Worm (Caenorhabditis elegans) whole organism, young adult: Measurements from ENCODE around the gene adbp-1.

Experiments
- B0035.1 ChIP-seq: sonication (generic microtip); optimal IDR thresholded peaks from 2 replicates; lab custom pipeline; 2016; ENCODE audit warnings: missing genetic modification characterization, mild to moderate bottlenecking, missing compliant biosample characterization, missing genotype, missing genetic modification reagents
- F10E7.11 ChIP-seq: sonication (generic microtip); optimal IDR thresholded peaks from 2 replicates; lab custom pipeline; 2017; ENCODE audit warnings: mild to moderate bottlenecking, missing genetic modification characterization, moderate library complexity, missing compliant biosample characterization
- F22D6.2 ChIP-seq: sonication (generic microtip); optimal IDR thresholded peaks from 2 replicates; lab custom pipeline; 2016; ENCODE audit warnings: mild to moderate bottlenecking, missing genetic modification characterization, missing compliant biosample characterization
- F37B4.10 ChIP-seq: fragments of 200-800 bp; sonication (Bioruptor generic); IDR thresholded peaks from 2 replicates; pipeline ENCODE4 v1.3.6; 2022; ENCODE audit warnings: missing genetic modification characterization, missing compliant biosample characterization
- F39B2.1 ChIP-seq: fragments of 200-800 bp; sonication (Bioruptor generic); IDR thresholded peaks from 2 replicates; pipeline ENCODE4 v1.3.6; 2022; ENCODE audit warnings: missing genetic modification reagents, missing genetic modification characterization, missing compliant biosample characterization
- F49E8.2 ChIP-seq: sonication (generic microtip); optimal IDR thresholded peaks from 3 replicates; lab custom pipeline; 2017; ENCODE audit warnings: missing genetic modification characterization, mild to moderate bottlenecking, missing compliant biosample characterization, antibody characterized with exemption, moderate library complexity; ENCODE audit not compliant: insufficient read depth
- F52B5.7 ChIP-seq: sonication (generic microtip); optimal IDR thresholded peaks from 2 replicates; lab custom pipeline; 2016; ENCODE audit warnings: mild to moderate bottlenecking, missing genetic modification characterization, missing compliant biosample characterization
- F55B11.4 ChIP-seq: sonication (generic microtip); optimal IDR thresholded peaks from 2 replicates; lab custom pipeline; 2016; ENCODE audit warnings: missing compliant biosample characterization, missing genetic modification characterization, borderline replicate concordance; ENCODE audit not compliant: insufficient read depth
- F57C9.4 ChIP-seq: sonication (generic microtip); optimal IDR thresholded peaks from 2 replicates; lab custom pipeline; 2017; ENCODE audit warnings: mild to moderate bottlenecking, missing genetic modification characterization, missing compliant biosample characterization
- T26A5.8 ChIP-seq: sonication (generic microtip); optimal IDR thresholded peaks from 2 replicates; lab custom pipeline; 2016; ENCODE audit warnings: missing genetic modification characterization, missing compliant biosample characterization
- Y67H2A.10 ChIP-seq: fragments of 200-800 bp; sonication (Bioruptor generic); conservative IDR thresholded peaks from 2 replicates; pipeline ENCODE4 v1.3.6; 2022; ENCODE audit warnings: missing genetic modification reagents, missing genetic modification characterization, missing compliant biosample characterization
- Y79H2A.3 ChIP-seq: fragments of 200-800 bp; sonication (Bioruptor generic); conservative IDR thresholded peaks from 2 replicates; pipeline ENCODE4 v1.3.6; 2022; ENCODE audit warnings: missing genetic modification reagents, missing genetic modification characterization, missing compliant biosample characterization
- Y95B8A.8 ChIP-seq: fragments of 200-800 bp; sonication (Bioruptor generic); IDR thresholded peaks from 2 replicates; pipeline ENCODE4 v1.3.6; 2022; ENCODE audit warnings: missing genetic modification reagents, missing genetic modification characterization, missing compliant biosample characterization
- atf-7 ChIP-seq: sonication (generic microtip); optimal IDR thresholded peaks from 2 replicates; lab custom pipeline; 2017; ENCODE audit warnings: mild to moderate bottlenecking, missing genetic modification characterization, missing compliant biosample characterization
- ccch-3 ChIP-seq: fragments of 200-800 bp; sonication (Bioruptor generic); optimal IDR thresholded peaks from 2 replicates; lab custom pipeline; 2018; ENCODE audit warnings: mild to moderate bottlenecking, missing genetic modification characterization, missing compliant biosample characterization
- cebp-1 ChIP-seq, 2 experiments: fragments of 200-800 bp in 1 of 2; sonication (Bioruptor generic) in 1 of 2; sonication (generic microtip) in 1 of 2; IDR thresholded peaks in 1 of 2; optimal IDR thresholded peaks in 1 of 2; 2 replicates each; pipeline versions ENCODE4 v1.3.6 to Lab custom; 2017 to 2022; ENCODE audit warnings: missing compliant biosample characterization in 2 of 2, missing genetic modification characterization in 2 of 2, mild to moderate bottlenecking in 1 of 2, missing genetic modification reagents in 1 of 2, moderate library complexity in 1 of 2
- ceh-58 ChIP-seq: fragments of 200-800 bp; sonication (Bioruptor generic); IDR thresholded peaks from 2 replicates; pipeline ENCODE4 v1.3.6; 2022; ENCODE audit warnings: missing genetic modification characterization, missing compliant biosample characterization
- ceh-79 ChIP-seq: sonication (generic microtip); optimal IDR thresholded peaks from 2 replicates; lab custom pipeline; 2017; ENCODE audit warnings: mild to moderate bottlenecking, missing genetic modification characterization, missing compliant biosample characterization
- ceh-91 ChIP-seq: fragments of 200-800 bp; sonication (Bioruptor generic); IDR thresholded peaks from 2 replicates; pipeline ENCODE4 v1.3.6; 2022; ENCODE audit warnings: missing genetic modification reagents, missing genetic modification characterization, missing compliant biosample characterization
- chd-7 ChIP-seq: sonication (generic microtip); optimal IDR thresholded peaks from 2 replicates; lab custom pipeline; 2016; ENCODE audit warnings: mild to moderate bottlenecking, missing genetic modification characterization, moderate library complexity, missing compliant biosample characterization
- die-1 ChIP-seq: sonication (generic microtip); optimal IDR thresholded peaks from 2 replicates; lab custom pipeline; 2016; ENCODE audit warnings: missing genotype, mild to moderate bottlenecking, missing genetic modification characterization, missing compliant biosample characterization
- dpff-1 ChIP-seq: sonication (generic microtip); optimal IDR thresholded peaks from 2 replicates; lab custom pipeline; 2017; ENCODE audit warnings: mild to moderate bottlenecking, missing genetic modification characterization, missing compliant biosample characterization
- egl-44 ChIP-seq: fragments of 200-800 bp; sonication (Bioruptor generic); IDR thresholded peaks from 2 replicates; pipeline ENCODE4 v1.3.6; 2022; ENCODE audit warnings: missing genetic modification reagents, missing genetic modification characterization, missing compliant biosample characterization
- egrh-3 ChIP-seq: fragments of 200-800 bp; sonication (Bioruptor generic); IDR thresholded peaks from 2 replicates; pipeline ENCODE4 v1.3.6; 2022; ENCODE audit warnings: missing genetic modification reagents, missing genetic modification characterization, missing compliant biosample characterization
- ekl-4 ChIP-seq: fragments of 200-800 bp; sonication (Bioruptor generic); IDR thresholded peaks from 2 replicates; pipeline ENCODE4 v1.3.6; 2022; ENCODE audit warnings: missing genetic modification reagents, missing genetic modification characterization, missing compliant biosample characterization
- gei-17 ChIP-seq: fragments of 200-800 bp; sonication (Bioruptor generic); optimal IDR thresholded peaks from 2 replicates; lab custom pipeline; 2018; ENCODE audit warnings: mild to moderate bottlenecking, missing genetic modification characterization, missing compliant biosample characterization
- hlh-12 ChIP-seq: sonication (generic microtip); optimal IDR thresholded peaks from 2 replicates; lab custom pipeline; 2016; ENCODE audit warnings: missing genetic modification characterization, missing compliant biosample characterization
- hmg-20 ChIP-seq: fragments of 200-800 bp; sonication (Bioruptor generic); IDR thresholded peaks from 2 replicates; pipeline ENCODE4 v1.3.6; 2022; ENCODE audit warnings: missing genetic modification reagents, missing genetic modification characterization, missing compliant biosample characterization
- lag-1 ChIP-seq: fragments of 200-800 bp; sonication (Bioruptor generic); IDR thresholded peaks from 2 replicates; pipeline ENCODE4 v1.3.6; 2022; ENCODE audit warnings: missing genetic modification reagents, missing genetic modification characterization, missing compliant biosample characterization
- let-526 ChIP-seq: fragments of 200-800 bp; sonication (Bioruptor generic); IDR thresholded peaks from 2 replicates; pipeline ENCODE4 v1.3.6; 2022; ENCODE audit warnings: missing genetic modification reagents, missing genetic modification characterization, missing compliant biosample characterization
- madf-6 ChIP-seq: fragments of 200-800 bp; sonication (Bioruptor generic); IDR thresholded peaks from 2 replicates; pipeline ENCODE4 v1.3.6; 2022; ENCODE audit warnings: missing genetic modification reagents, missing genetic modification characterization, missing compliant biosample characterization
- madf-8 ChIP-seq: fragments of 200-800 bp; sonication (Bioruptor generic); conservative IDR thresholded peaks from 2 replicates; pipeline ENCODE4 v1.3.6; 2022; ENCODE audit warnings: missing genetic modification reagents, missing genetic modification characterization, missing compliant biosample characterization
- mes-4 ChIP-seq: sonication (generic microtip); optimal IDR thresholded peaks from 2 replicates; lab custom pipeline; 2016; ENCODE audit warnings: missing genotype, missing genetic modification characterization, missing compliant biosample characterization
- nfya-2 ChIP-seq: fragments of 200-800 bp; sonication (Bioruptor generic); IDR thresholded peaks from 2 replicates; pipeline ENCODE4 v1.3.6; 2022; ENCODE audit warnings: missing genetic modification reagents, missing genetic modification characterization, missing compliant biosample characterization
- nhr-80 ChIP-seq: sonication (generic microtip); optimal IDR thresholded peaks from 2 replicates; lab custom pipeline; 2016; ENCODE audit warnings: missing genetic modification characterization, missing compliant biosample characterization
- pbrm-1 ChIP-seq: fragments of 200-800 bp; sonication (Bioruptor generic); IDR thresholded peaks from 2 replicates; pipeline ENCODE4 v1.3.6; 2022; ENCODE audit warnings: missing genetic modification reagents, missing genetic modification characterization, missing compliant biosample characterization
- rcor-1 ChIP-seq: fragments of 200-800 bp; sonication (Bioruptor generic); IDR thresholded peaks from 2 replicates; pipeline ENCODE4 v1.3.6; 2022; ENCODE audit warnings: missing genetic modification reagents, missing genetic modification characterization, missing compliant biosample characterization
- repo-1 ChIP-seq: sonication (generic microtip); optimal IDR thresholded peaks from 2 replicates; lab custom pipeline; 2017; ENCODE audit warnings: mild to moderate bottlenecking, missing genetic modification characterization, missing compliant biosample characterization
- rpc-1 ChIP-seq, 2 experiments: fragments of 150-350 bp in 1 of 2; sonication (generic microtip) in 1 of 2; optimal IDR thresholded peaks; 2 replicates each; lab custom pipeline; 2014 to 2018; ENCODE audit warnings: missing biosample characterization in 1 of 2, missing genetic modification characterization in 1 of 2, missing genetic modification reagents in 1 of 2, missing genotype in 1 of 2
- sdz-38 ChIP-seq: sonication (generic microtip); optimal IDR thresholded peaks from 2 replicates; lab custom pipeline; 2016; ENCODE audit warnings: missing genotype, missing genetic modification characterization, missing compliant biosample characterization
- sea-2 ChIP-seq: fragments of 200-800 bp; sonication (Bioruptor generic); IDR thresholded peaks from 2 replicates; pipeline ENCODE4 v1.3.6; 2022; ENCODE audit warnings: missing genetic modification characterization, missing compliant biosample characterization
- somi-1 ChIP-seq: fragments of 200-800 bp; sonication (Bioruptor generic); optimal IDR thresholded peaks from 2 replicates; lab custom pipeline; 2018; ENCODE audit warnings: mild to moderate bottlenecking, missing genetic modification characterization, missing compliant biosample characterization
- sptf-2 ChIP-seq: fragments of 200-800 bp; sonication (Bioruptor generic); optimal IDR thresholded peaks from 2 replicates; lab custom pipeline; 2018; ENCODE audit warnings: mild to moderate bottlenecking, missing genetic modification characterization, missing compliant biosample characterization
- tbp1 ChIP-seq: fragments of 200-800 bp; sonication (Bioruptor generic); optimal IDR thresholded peaks from 2 replicates; lab custom pipeline; 2018; ENCODE audit warnings: mild to moderate bottlenecking, missing genetic modification characterization, missing compliant biosample characterization
- tlf-1 ChIP-seq: fragments of 200-800 bp; sonication (Bioruptor generic); optimal IDR thresholded peaks from 2 replicates; lab custom pipeline; 2018; ENCODE audit warnings: mild to moderate bottlenecking, missing genetic modification characterization, missing compliant biosample characterization
- xnd-1 ChIP-seq: sonication (generic microtip); optimal IDR thresholded peaks from 2 replicates; lab custom pipeline; 2016; ENCODE audit warnings: missing genotype, missing genetic modification reagents, missing genetic modification characterization, missing compliant biosample characterization
- ztf-6 ChIP-seq: fragments of 200-800 bp; sonication (Bioruptor generic); IDR thresholded peaks from 2 replicates; pipeline ENCODE4 v1.3.6; 2022; ENCODE audit warnings: missing genetic modification reagents, missing genetic modification characterization, missing compliant biosample characterization

Gene adbp-1

DNA sequence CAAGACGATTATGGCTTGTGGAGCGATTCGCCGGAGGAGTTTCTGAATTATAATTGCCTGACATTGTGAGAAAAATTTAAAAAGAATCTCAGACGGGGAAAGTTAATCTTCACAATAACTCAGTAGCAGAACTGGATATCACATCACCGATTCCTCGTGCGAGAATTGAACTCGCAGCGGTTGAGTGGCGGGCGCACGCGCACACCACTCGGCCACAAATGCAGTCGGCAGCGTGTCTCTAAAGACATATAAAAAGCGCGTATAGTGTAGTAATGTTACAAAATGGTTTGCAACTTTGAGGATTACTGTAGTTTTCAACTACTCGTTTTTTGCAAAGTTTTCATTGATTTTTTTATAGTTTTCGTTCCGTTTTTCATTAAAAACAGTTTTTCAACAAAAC lies 40.6 kb downstream of the adbp-1 start (continued):
- TF ChIP-seq xnd-1 (tag; lab: Kevin White, UChicago) (peak; percentile 15), rcor-1 (GFP tag; lab: Robert Waterston, UW) (peak; percentile 88), tlf-1 (peak; percentile 76), F10E7.11 (peak; percentile 92), F22D6.2 (tag; lab: Kevin White, UChicago) (peak; percentile 63), mes-4 (tag; lab: Kevin White, UChicago) (peak; percentile 90), nhr-80 (tag; lab: Kevin White, UChicago) (peak; percentile 57), ceh-91 (GFP tag; lab: Robert Waterston, UW) (peak; percentile 58; the same call in 1 of the 2 replicates), pbrm-1 (GFP tag; lab: Robert Waterston, UW) (peak; percentile 91), cebp-1 (GFP tag; IDR thresholded peaks at IDR 0.05; lab: Robert Waterston, UW) (peak; percentile 56; the same call in 1 of the 2 replicates), cebp-1 (tag; optimal IDR thresholded peaks at IDR 0.05; lab: Kevin White, UChicago) (no peak), ccch-3 (peak; percentile 67), ceh-58 (GFP tag; lab: Robert Waterston, UW) (peak; percentile 87; the same call in 1 of the 2 replicates), sptf-2 (GFP tag; lab: Kevin White, UChicago) (peak; percentile 98), madf-8 (peak; percentile 49), let-526 (GFP tag; lab: Robert Waterston, UW) (0 out of 2 replicates have a peak, but pooled peaks have one; percentile 79), madf-6 (GFP tag; lab: Robert Waterston, UW) (peak; percentile 86), hmg-20 (GFP tag; lab: Robert Waterston, UW) (peak; percentile 88), egrh-3 (GFP tag; lab: Robert Waterston, UW) (peak; percentile 50), ceh-79 (peak; percentile 91), ztf-6 (GFP tag; lab: Robert Waterston, UW) (peak; percentile 90), F37B4.10 (0 out of 2 replicates have a peak, but pooled peaks have one; percentile 76), sdz-38 (tag; lab: Kevin White, UChicago) (no peak), F57C9.4 (peak; percentile 72), somi-1 (GFP tag; lab: Kevin White, UChicago) (peak; percentile 88), hlh-12 (tag; lab: Kevin White, UChicago) (peak; percentile 85), nfya-2 (GFP tag; lab: Robert Waterston, UW) (0 out of 2 replicates have a peak, but pooled peaks have one; percentile 46), rpc-1 (optimal IDR thresholded peaks at IDR 0.05; lab: Kevin White, UChicago) (peak; percentile 84), rpc-1 (tag; optimal IDR thresholded peaks at IDR 0.05; lab: Kevin White, UChicago) (peak; percentile 99), ekl-4 (peak; percentile 92), F55B11.4 (tag; lab: Kevin White, UChicago) (no peak), F52B5.7 (peak; percentile 98), T26A5.8 (peak; percentile 94), dpff-1 (tag; lab: Kevin White, UChicago) (peak; percentile 52), B0035.1 (peak; percentile 76), F49E8.2 (tag; lab: Kevin White, UChicago) (peak; percentile 24), egl-44 (GFP tag; lab: Robert Waterston, UW) (peak; percentile 97), F39B2.1 (GFP tag; lab: Robert Waterston, UW) (peak; percentile 85; the same call in 1 of the 2 replicates), die-1 (peak; percentile 98), gei-17 (GFP tag; lab: Kevin White, UChicago) (peak; percentile 47)
- TF ChIP-seq, all 124 proteins: peak for 118

DNA sequence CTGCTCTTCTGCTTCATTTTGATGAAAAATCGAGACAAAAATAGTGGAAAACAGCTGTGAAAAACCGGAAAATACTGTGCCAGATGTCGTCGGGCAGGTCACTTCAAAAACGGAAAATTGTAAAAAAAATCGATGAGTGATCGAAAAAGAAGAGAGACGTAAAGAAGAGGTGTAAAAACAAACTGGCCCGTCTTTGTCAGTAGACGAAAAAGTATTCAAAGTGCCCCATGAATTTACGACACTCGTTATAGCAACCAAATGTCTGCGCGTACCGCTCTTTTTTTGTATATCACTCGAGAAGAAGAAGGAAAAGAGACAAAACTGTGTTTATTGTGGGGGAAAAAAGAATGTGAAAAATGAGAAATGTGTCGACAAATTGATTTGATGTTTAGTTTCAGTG lies 41.2 kb downstream of the adbp-1 start, which contains the start of gene twk-5:
Gene twk-5, minus strand, starts transcription at position 101 of the 400 bp plus-strand sequence.
- no peak for TF ChIP-seq mes-4 (tag; lab: Kevin White, UChicago)
- no peak for TF ChIP-seq sea-2 (GFP tag; lab: Robert Waterston, UW)
- TF ChIP-seq xnd-1 (tag; lab: Kevin White, UChicago), result no peak
- no peak for TF ChIP-seq let-526 (GFP tag; lab: Robert Waterston, UW)
- no peak for TF ChIP-seq repo-1 (tag; lab: Kevin White, UChicago)
- no peak for TF ChIP-seq lag-1 (GFP tag; lab: Robert Waterston, UW)
- TF ChIP-seq Y67H2A.10, result no peak
- TF ChIP-seq tbp1 (GFP tag; lab: Kevin White, UChicago), result no peak
- no peak for TF ChIP-seq atf-7
- no peak for TF ChIP-seq Y95B8A.8 (GFP tag; lab: Robert Waterston, UW)
- no peak for TF ChIP-seq chd-7 (tag; lab: Kevin White, UChicago)
- TF ChIP-seq Y79H2A.3, result no peak
- TF ChIP-seq ceh-79, result no peak
